Worm (Caenorhabditis elegans) whole organism, L1 larva: Measurements from ENCODE around the gene fbxb-87.

Experiments used
- Y116A8C.19 ChIP-seq: sonication (generic microtip); optimal IDR thresholded peaks from 2 replicates; lab custom pipeline; 2016; ENCODE audit warnings: missing compliant biosample characterization, missing genetic modification characterization, borderline replicate concordance
- ama-1 ChIP-seq: fragments of 150-350 bp; optimal IDR thresholded peaks from 2 replicates; lab custom pipeline; 2014
- ceh-63 ChIP-seq: fragments of 200-800 bp; sonication (Bioruptor generic); optimal IDR thresholded peaks from 2 replicates; lab custom pipeline; 2018; ENCODE audit warnings: mild to moderate bottlenecking, missing genetic modification characterization, missing compliant biosample characterization
- ceh-8 ChIP-seq: fragments of 200-800 bp; sonication (Bioruptor generic); optimal IDR thresholded peaks from 2 replicates; lab custom pipeline; 2018; ENCODE audit warnings: mild to moderate bottlenecking, missing genetic modification characterization, moderate library complexity, missing compliant biosample characterization
- ceh-90 ChIP-seq: sonication (generic microtip); optimal IDR thresholded peaks from 2 replicates; lab custom pipeline; 2016; ENCODE audit warnings: missing genetic modification characterization, missing compliant biosample characterization
- ces-1 ChIP-seq: fragments of 150-350 bp; optimal IDR thresholded peaks from 2 replicates; lab custom pipeline; 2014; ENCODE audit warnings: missing biosample characterization, missing genetic modification reagents, missing genetic modification characterization
- dpl-1 ChIP-seq, 3 experiments: fragments of 150-350 bp in 2 of 3; sonication (generic microtip) in 1 of 3; optimal IDR thresholded peaks; 2 replicates each; lab custom pipeline; 2014 to 2017; ENCODE audit warnings: missing biosample characterization in 3 of 3, missing genetic modification characterization in 3 of 3, missing genetic modification reagents in 3 of 3
- dsc-1 ChIP-seq: sonication (generic microtip); optimal IDR thresholded peaks from 2 replicates; lab custom pipeline; 2016; ENCODE audit warnings: mild to moderate bottlenecking, missing genetic modification characterization, missing compliant biosample characterization
- efl-1 ChIP-seq, 4 experiments: fragments of 150-350 bp; optimal IDR thresholded peaks in 3 of 4; peaks in 1 of 4; 1 replicate in 1 of 4; 2 replicates in 3 of 4; lab custom pipeline; 2014; ENCODE audit warnings: missing biosample characterization in 2 of 4, missing genetic modification characterization in 2 of 4, missing genetic modification reagents in 2 of 4
- egl-13 ChIP-seq: sonication (generic microtip); optimal IDR thresholded peaks from 2 replicates; lab custom pipeline; 2016; ENCODE audit warnings: missing genotype, missing genetic modification reagents, missing genetic modification characterization, missing compliant biosample characterization
- egl-27 ChIP-seq, 2 experiments: fragments of 150-350 bp in 1 of 2; sonication (generic microtip); optimal IDR thresholded peaks; 3 replicates each; lab custom pipeline; 2017 to 2018; ENCODE audit warnings: missing biosample characterization in 2 of 2, missing genetic modification characterization in 2 of 2, missing genetic modification reagents in 2 of 2
- elt-2 ChIP-seq: sonication (generic microtip); optimal IDR thresholded peaks from 2 replicates; lab custom pipeline; 2016; ENCODE audit warnings: missing genetic modification characterization, mild to moderate bottlenecking, inconsistent platforms, missing compliant biosample characterization, missing genetic modification reagents
- elt-3 ChIP-seq, 6 experiments: fragments of 150-350 bp in 1 of 6; sonication (generic microtip); optimal IDR thresholded peaks; 2 replicates each; lab custom pipeline; 2017 to 2018; ENCODE audit warnings: missing biosample characterization in 6 of 6, missing genetic modification characterization in 6 of 6, inconsistent platforms in 1 of 6
- fkh-8 ChIP-seq: sonication (generic microtip); optimal IDR thresholded peaks from 2 replicates; lab custom pipeline; 2016; ENCODE audit warnings: mild to moderate bottlenecking, missing genetic modification characterization, missing compliant biosample characterization
- grh-1 ChIP-seq: fragments of 200-800 bp; sonication (Bioruptor generic); IDR thresholded peaks from 2 replicates; pipeline ENCODE4 v1.3.6; 2022; ENCODE audit warnings: missing genetic modification reagents, missing genetic modification characterization, missing compliant biosample characterization
- hlh-4 ChIP-seq: sonication (generic microtip); optimal IDR thresholded peaks from 2 replicates; lab custom pipeline; 2016; ENCODE audit warnings: mild to moderate bottlenecking, missing genetic modification characterization, missing compliant biosample characterization
- hpl-2 ChIP-seq: fragments of 150-350 bp; optimal IDR thresholded peaks from 2 replicates; lab custom pipeline; 2014; ENCODE audit warnings: missing biosample characterization, missing genetic modification reagents, missing genetic modification characterization
- irx-1 ChIP-seq: sonication (generic microtip); optimal IDR thresholded peaks from 2 replicates; lab custom pipeline; 2016; ENCODE audit warnings: missing genetic modification characterization, missing compliant biosample characterization
- jun-1 ChIP-seq: fragments of 150-350 bp; optimal IDR thresholded peaks from 2 replicates; lab custom pipeline; 2014; ENCODE audit warnings: missing biosample characterization, missing genetic modification reagents, missing genetic modification characterization
- lin-13 ChIP-seq: fragments of 150-350 bp; optimal IDR thresholded peaks from 2 replicates; lab custom pipeline; 2014; ENCODE audit warnings: missing biosample characterization, missing genetic modification reagents, missing genetic modification characterization
- lin-15B ChIP-seq: fragments of 150-350 bp; sonication (generic microtip); optimal IDR thresholded peaks from 3 replicates; lab custom pipeline; 2014; ENCODE audit warnings: missing biosample characterization, missing genetic modification characterization
- lin-39 ChIP-seq: fragments of 150-350 bp; optimal IDR thresholded peaks from 2 replicates; lab custom pipeline; 2014; ENCODE audit warnings: missing biosample characterization, missing genetic modification reagents, missing genetic modification characterization
- lir-3 ChIP-seq: sonication (generic microtip); optimal IDR thresholded peaks from 2 replicates; lab custom pipeline; 2016; ENCODE audit warnings: mild to moderate bottlenecking, missing genetic modification characterization, moderate library complexity, missing compliant biosample characterization; ENCODE audit not compliant: poor library complexity
- lsy-2 ChIP-seq, 2 experiments: fragments of 150-350 bp; optimal IDR thresholded peaks; 2 replicates each; lab custom pipeline; 2014; ENCODE audit warnings: missing biosample characterization in 2 of 2, missing genetic modification characterization in 2 of 2
- mab-9 ChIP-seq: fragments of 200-800 bp; sonication (Bioruptor generic); IDR thresholded peaks from 2 replicates; pipeline ENCODE4 v1.3.6; 2022; ENCODE audit warnings: missing genetic modification reagents, missing genetic modification characterization, missing compliant biosample characterization
- mdl-1 ChIP-seq, 2 experiments: fragments of 150-350 bp; optimal IDR thresholded peaks; 2 replicates each; lab custom pipeline; 2014 to 2017; ENCODE audit warnings: missing biosample characterization in 2 of 2, missing genetic modification characterization in 2 of 2, inconsistent platforms in 1 of 2
- mef-2 ChIP-seq: fragments of 150-350 bp; optimal IDR thresholded peaks from 2 replicates; lab custom pipeline; 2014; ENCODE audit warnings: missing biosample characterization, missing genetic modification characterization
- mep-1 ChIP-seq: fragments of 150-350 bp; optimal IDR thresholded peaks from 2 replicates; lab custom pipeline; 2014; ENCODE audit warnings: missing biosample characterization, missing genetic modification characterization
- nhr-12 ChIP-seq: sonication (generic microtip); optimal IDR thresholded peaks from 2 replicates; lab custom pipeline; 2017; ENCODE audit warnings: missing biosample characterization, missing genetic modification characterization
- nhr-19 ChIP-seq: fragments of 200-800 bp; sonication (Bioruptor generic); conservative IDR thresholded peaks from 2 replicates; pipeline ENCODE4 v1.3.6; 2022; ENCODE audit warnings: missing genetic modification characterization, missing compliant biosample characterization
- nhr-237 ChIP-seq: fragments of 150-350 bp; optimal IDR thresholded peaks from 2 replicates; lab custom pipeline; 2014; ENCODE audit warnings: missing biosample characterization, missing genetic modification characterization
- nhr-28 ChIP-seq: fragments of 150-350 bp; optimal IDR thresholded peaks from 2 replicates; lab custom pipeline; 2014; ENCODE audit warnings: missing biosample characterization, missing genetic modification characterization
- nhr-71 ChIP-seq: sonication (generic microtip); optimal IDR thresholded peaks from 2 replicates; lab custom pipeline; 2016; ENCODE audit warnings: mild to moderate bottlenecking, missing genetic modification characterization, moderate library complexity, missing compliant biosample characterization
- nhr-76 ChIP-seq: sonication (generic microtip); optimal IDR thresholded peaks from 2 replicates; lab custom pipeline; 2017; ENCODE audit warnings: missing biosample characterization, missing genetic modification characterization
- nhr-77 ChIP-seq: fragments of 150-350 bp; optimal IDR thresholded peaks from 2 replicates; lab custom pipeline; 2014; ENCODE audit warnings: missing biosample characterization, missing genetic modification characterization
- nhr-84 ChIP-seq: sonication (generic microtip); optimal IDR thresholded peaks from 2 replicates; lab custom pipeline; 2017; ENCODE audit warnings: missing biosample characterization, missing genetic modification characterization
- nhr-85 ChIP-seq: sonication (generic microtip); peaks from one replicate; lab custom pipeline; 2016; ENCODE audit warnings: missing genetic modification characterization, inconsistent platforms, missing compliant biosample characterization
- nhr-90 ChIP-seq: sonication (generic microtip); optimal IDR thresholded peaks from 2 replicates; lab custom pipeline; 2016; ENCODE audit warnings: mild to moderate bottlenecking, missing genetic modification characterization, missing compliant biosample characterization; ENCODE audit not compliant: poor library complexity
- pag-3 ChIP-seq: sonication (generic microtip); optimal IDR thresholded peaks from 2 replicates; lab custom pipeline; 2017; ENCODE audit warnings: missing genetic modification characterization, mild to moderate bottlenecking, missing compliant biosample characterization, antibody characterized with exemption, borderline replicate concordance; ENCODE audit not compliant: insufficient read depth
- pax-3 ChIP-seq: fragments of 200-800 bp; sonication (Bioruptor generic); optimal IDR thresholded peaks from 2 replicates; lab custom pipeline; 2018; ENCODE audit warnings: mild to moderate bottlenecking, missing genetic modification characterization, moderate library complexity, missing compliant biosample characterization
- snpc-4 ChIP-seq: fragments of 150-350 bp; optimal IDR thresholded peaks from 2 replicates; lab custom pipeline; 2014; ENCODE audit warnings: missing biosample characterization, missing genetic modification characterization
- snu-23 ChIP-seq: sonication (generic microtip); optimal IDR thresholded peaks from 2 replicates; lab custom pipeline; 2016; ENCODE audit warnings: missing genetic modification characterization, missing compliant biosample characterization
- sox-4 ChIP-seq: sonication (generic microtip); optimal IDR thresholded peaks from 2 replicates; lab custom pipeline; 2016; ENCODE audit warnings: missing genetic modification characterization, missing compliant biosample characterization
- sptf-1 ChIP-seq: fragments of 150-350 bp; optimal IDR thresholded peaks from 2 replicates; lab custom pipeline; 2014; ENCODE audit warnings: missing biosample characterization, missing genetic modification characterization
- swsn-7 ChIP-seq: sonication (generic microtip); optimal IDR thresholded peaks from 2 replicates; lab custom pipeline; 2016; ENCODE audit warnings: missing genetic modification characterization, missing compliant biosample characterization
- tbx-2 ChIP-seq: sonication (generic microtip); optimal IDR thresholded peaks from 2 replicates; lab custom pipeline; 2016; ENCODE audit warnings: missing genetic modification characterization, missing compliant biosample characterization
- unc-62 ChIP-seq: fragments of 150-350 bp; optimal IDR thresholded peaks from 2 replicates; lab custom pipeline; 2014; ENCODE audit warnings: missing biosample characterization, missing genetic modification reagents, missing genetic modification characterization
- unc-98 ChIP-seq: fragments of 200-800 bp; sonication (Bioruptor generic); IDR thresholded peaks from 2 replicates; pipeline ENCODE4 v1.3.6; 2022; ENCODE audit warnings: missing genetic modification characterization, missing compliant biosample characterization
- ztf-11 ChIP-seq, 2 experiments: sonication (generic microtip); optimal IDR thresholded peaks; 2 replicates each; lab custom pipeline; 2016 to 2017; ENCODE audit warnings: missing genetic modification characterization in 2 of 2, missing biosample characterization in 1 of 2, missing compliant biosample characterization in 1 of 2

The fbxb-87 gene

ce11 chrIII:10921474-10921873, 27.2 kb downstream of the fbxb-87 start:
- TF ChIP-seq fkh-8 (tag; lab: Kevin White, UChicago) (no peak), irx-1 (tag; lab: Kevin White, UChicago) (no peak), nhr-77 (no peak), efl-1 (optimal IDR thresholded peaks at IDR 0.05; lab: Kevin White, UChicago) (no peak), efl-1 (GFP tag; optimal IDR thresholded peaks at IDR 0.05 in 1 of 2; lab: Kevin White, UChicago) (peak in 1 of 2 experiments; percentile 87), nhr-237 (tag; lab: Kevin White, UChicago) (no peak), tbx-2 (tag; lab: Kevin White, UChicago) (no peak), mdl-1 (tag; optimal IDR thresholded peaks at IDR 0.05; lab: Kevin White, UChicago) (no peak)

- no peak for TF ChIP-seq nhr-71 (tag; lab: Kevin White, UChicago)
- TF ChIP-seq lin-39 (tag; lab: Kevin White, UChicago), result no peak
- no peak for TF ChIP-seq dpl-1 (GFP tag; optimal IDR thresholded peaks at IDR 0.05; lab: Kevin White, UChicago)
- no peak for TF ChIP-seq sptf-1 (tag; lab: Kevin White, UChicago)
- no peak for TF ChIP-seq mdl-1 (tag; optimal IDR thresholded peaks at IDR 0.05; lab: Kevin White, UChicago)
- no peak for TF ChIP-seq lsy-2 (tag; optimal IDR thresholded peaks at IDR 0.05; lab: Kevin White, UChicago)
- TF ChIP-seq mef-2 (tag; lab: Kevin White, UChicago), result no peak
- no peak for TF ChIP-seq nhr-12 (tag; lab: Kevin White, UChicago)
- no peak for TF ChIP-seq lir-3
Measured at ce11 chrIII:10923539-10923938, 29.2 kb downstream of the fbxb-87 start.

- TF ChIP-seq grh-1 (GFP tag; lab: Robert Waterston, UW), result no peak
- no peak for TF ChIP-seq ceh-90
- no peak for TF ChIP-seq snu-23 (GFP tag; lab: Kevin White, UChicago)
- no peak for TF ChIP-seq nhr-90 (tag; lab: Kevin White, UChicago)
- no peak for TF ChIP-seq snpc-4
- TF ChIP-seq dsc-1 (tag; lab: Kevin White, UChicago), result no peak
- TF ChIP-seq nhr-85 (tag; lab: Kevin White, UChicago), result no peak
- TF ChIP-seq elt-2, result no peak
- no peak for TF ChIP-seq ceh-8
- TF ChIP-seq elt-3 (tag; optimal IDR thresholded peaks at IDR 0.05; lab: Kevin White, UChicago), result no peak
- TF ChIP-seq lin-15B (tag; lab: Kevin White, UChicago), result peak; percentile 8
- TF ChIP-seq ama-1 (lab: Kevin White, UChicago), result no peak
- no peak for TF ChIP-seq Y116A8C.19 (tag; lab: Kevin White, UChicago)
- no peak for TF ChIP-seq ces-1 (GFP tag; lab: Kevin White, UChicago)
- TF ChIP-seq lin-13 (GFP tag; lab: Kevin White, UChicago), result no peak
- no peak for TF ChIP-seq nhr-84 (tag; lab: Kevin White, UChicago)
- no peak for TF ChIP-seq nhr-28 (tag; lab: Kevin White, UChicago)
- TF ChIP-seq sptf-1 (tag; lab: Kevin White, UChicago), result no peak
- no peak for TF ChIP-seq nhr-76 (tag; lab: Kevin White, UChicago)
- no peak for TF ChIP-seq hlh-4 (tag; lab: Kevin White, UChicago)
- TF ChIP-seq mep-1 (tag; lab: Kevin White, UChicago), result peak; percentile 30
- no peak for TF ChIP-seq hpl-2 (GFP tag; lab: Kevin White, UChicago)
- no peak for TF ChIP-seq unc-62 (GFP tag; lab: Kevin White, UChicago)
- no peak for TF ChIP-seq lin-39 (tag; lab: Kevin White, UChicago)
- TF ChIP-seq mdl-1 (tag; optimal IDR thresholded peaks at IDR 0.05; lab: Kevin White, UChicago), result peak in 1 of 2 experiments; percentile 23
- no peak for TF ChIP-seq ztf-11 (tag; optimal IDR thresholded peaks at IDR 0.05; lab: Kevin White, UChicago)
- no peak for TF ChIP-seq jun-1 (tag; lab: Kevin White, UChicago)
- no peak for TF ChIP-seq unc-98 (GFP tag; lab: Robert Waterston, UW)
- TF ChIP-seq nhr-19 (GFP tag; lab: Robert Waterston, UW), result no peak
- TF ChIP-seq ceh-63 (GFP tag; lab: Kevin White, UChicago), result no peak
- no peak for TF ChIP-seq sox-4
- TF ChIP-seq mab-9 (GFP tag; lab: Robert Waterston, UW), result no peak
- TF ChIP-seq egl-13, result no peak
- TF ChIP-seq egl-27 (tag; optimal IDR thresholded peaks at IDR 0.05; lab: Kevin White, UChicago), result no peak
- no peak for TF ChIP-seq swsn-7
- no peak for TF ChIP-seq pag-3 (tag; lab: Kevin White, UChicago)
- TF ChIP-seq pax-3 (tag; lab: Kevin White, UChicago), result no peak
Measured at ce11 chrIII:10930850-10931249, 36.5 kb downstream of the fbxb-87 start, which contains the start of gene M142.5. M142.5 (plus strand) TSS chrIII:10931201.
